Worm (Caenorhabditis elegans) whole organism, late embryonic: Measurements from ENCODE around the gene pals-21.

Experiments
- C08G9.2 ChIP-seq: sonication (generic microtip); optimal IDR thresholded peaks from 2 replicates; lab custom pipeline; 2016; ENCODE audit warnings: mild to moderate bottlenecking, missing genetic modification characterization, moderate library complexity, missing compliant biosample characterization
- F13H6.1 ChIP-seq: sonication (generic microtip); optimal IDR thresholded peaks from 2 replicates; lab custom pipeline; 2016; ENCODE audit warnings: missing genetic modification characterization, missing compliant biosample characterization
- K02D7.2 ChIP-seq: sonication (generic microtip); optimal IDR thresholded peaks from 2 replicates; lab custom pipeline; 2017; ENCODE audit warnings: mild to moderate bottlenecking, missing genetic modification characterization, missing compliant biosample characterization
- T23F11.4 ChIP-seq: fragments of 200-800 bp; sonication (Bioruptor generic); optimal IDR thresholded peaks from 2 replicates; lab custom pipeline; 2018; ENCODE audit warnings: mild to moderate bottlenecking, missing genetic modification characterization, missing compliant biosample characterization
- Y22D7AL.16 ChIP-seq: sonication (generic microtip); optimal IDR thresholded peaks from 2 replicates; lab custom pipeline; 2016; ENCODE audit warnings: missing genetic modification characterization, missing compliant biosample characterization
- ahr-1 ChIP-seq: sonication (generic microtip); optimal IDR thresholded peaks from 2 replicates; lab custom pipeline; 2016; ENCODE audit warnings: missing genetic modification characterization, missing compliant biosample characterization
- ama-1 ChIP-seq: fragments of 150-350 bp; optimal IDR thresholded peaks from 2 replicates; lab custom pipeline; 2014
- ceh-14 ChIP-seq: sonication (generic microtip); optimal IDR thresholded peaks from 2 replicates; lab custom pipeline; 2016; ENCODE audit warnings: missing genotype, missing genetic modification characterization, missing compliant biosample characterization
- ceh-19 ChIP-seq: fragments of 200-800 bp; sonication (Bioruptor generic); optimal IDR thresholded peaks from 2 replicates; lab custom pipeline; 2018; ENCODE audit warnings: mild to moderate bottlenecking, missing genetic modification characterization, missing compliant biosample characterization
- ceh-22 ChIP-seq: sonication (generic microtip); optimal IDR thresholded peaks from 2 replicates; lab custom pipeline; 2017; ENCODE audit warnings: missing biosample characterization, missing genetic modification characterization
- ceh-24 ChIP-seq: sonication (generic microtip); optimal IDR thresholded peaks from 2 replicates; lab custom pipeline; 2016; ENCODE audit warnings: mild to moderate bottlenecking, missing genetic modification characterization, missing compliant biosample characterization
- ceh-30 ChIP-seq: fragments of 150-350 bp; optimal IDR thresholded peaks from 2 replicates; lab custom pipeline; 2014; ENCODE audit warnings: missing biosample characterization, missing genetic modification characterization
- ceh-34 ChIP-seq: sonication (generic microtip); optimal IDR thresholded peaks from 2 replicates; lab custom pipeline; 2016; ENCODE audit warnings: mild to moderate bottlenecking, missing genetic modification characterization, missing compliant biosample characterization
- ceh-48 ChIP-seq: sonication (generic microtip); optimal IDR thresholded peaks from 2 replicates; lab custom pipeline; 2016; ENCODE audit warnings: missing genetic modification characterization, inconsistent platforms, missing compliant biosample characterization
- ceh-9 ChIP-seq: sonication (generic microtip); optimal IDR thresholded peaks from 2 replicates; lab custom pipeline; 2016; ENCODE audit warnings: mild to moderate bottlenecking, missing genetic modification characterization, inconsistent platforms, missing compliant biosample characterization
- che-1 ChIP-seq: sonication (generic microtip); optimal IDR thresholded peaks from 2 replicates; lab custom pipeline; 2016; ENCODE audit warnings: mild to moderate bottlenecking, missing genetic modification characterization, missing compliant biosample characterization
- elt-2 ChIP-seq: sonication (generic microtip); optimal IDR thresholded peaks from 2 replicates; lab custom pipeline; 2016; ENCODE audit warnings: missing genetic modification reagents, missing genetic modification characterization, missing compliant biosample characterization
- eyg-1 ChIP-seq: sonication (generic microtip); optimal IDR thresholded peaks from 2 replicates; lab custom pipeline; 2016; ENCODE audit warnings: missing genotype, missing genetic modification characterization, missing compliant biosample characterization
- fax-1 ChIP-seq: sonication (generic microtip); optimal IDR thresholded peaks from 2 replicates; lab custom pipeline; 2016; ENCODE audit warnings: missing genotype, missing genetic modification characterization, missing compliant biosample characterization
- fkh-10 ChIP-seq: fragments of 150-350 bp; optimal IDR thresholded peaks from 2 replicates; lab custom pipeline; 2014; ENCODE audit warnings: missing biosample characterization, missing genetic modification reagents, missing genetic modification characterization
- fkh-6 ChIP-seq: sonication (generic microtip); optimal IDR thresholded peaks from 2 replicates; lab custom pipeline; 2016; ENCODE audit warnings: missing genetic modification characterization, missing compliant biosample characterization
- gmeb-2 ChIP-seq: sonication (generic microtip); optimal IDR thresholded peaks from 2 replicates; lab custom pipeline; 2016; ENCODE audit warnings: missing genetic modification characterization, inconsistent platforms, missing compliant biosample characterization
- hlh-6 ChIP-seq: sonication (generic microtip); optimal IDR thresholded peaks from 2 replicates; lab custom pipeline; 2016; ENCODE audit warnings: missing genotype, missing genetic modification characterization, missing compliant biosample characterization
- madf-2 ChIP-seq: sonication (generic microtip); optimal IDR thresholded peaks from 2 replicates; lab custom pipeline; 2017; ENCODE audit warnings: missing genetic modification characterization, missing compliant biosample characterization
- mec-3 ChIP-seq: sonication (generic microtip); optimal IDR thresholded peaks from 2 replicates; lab custom pipeline; 2016; ENCODE audit warnings: borderline replicate concordance, missing genetic modification characterization, missing compliant biosample characterization
- nhr-232 ChIP-seq: sonication (generic microtip); optimal IDR thresholded peaks from 2 replicates; lab custom pipeline; 2016; ENCODE audit warnings: missing genetic modification characterization, missing compliant biosample characterization
- npax-4 ChIP-seq: sonication (generic microtip); optimal IDR thresholded peaks from 2 replicates; lab custom pipeline; 2016; ENCODE audit warnings: missing genetic modification characterization, missing compliant biosample characterization
- pag-3 ChIP-seq: sonication (generic microtip); optimal IDR thresholded peaks from 2 replicates; lab custom pipeline; 2016; ENCODE audit warnings: missing compliant biosample characterization, missing genetic modification characterization, borderline replicate concordance
- pat-9 ChIP-seq: fragments of 200-800 bp; sonication (Bioruptor generic); optimal IDR thresholded peaks from 2 replicates; lab custom pipeline; 2018; ENCODE audit warnings: mild to moderate bottlenecking, missing genetic modification characterization, moderate library complexity, missing compliant biosample characterization
- pax-1 ChIP-seq: fragments of 150-350 bp; optimal IDR thresholded peaks from 2 replicates; lab custom pipeline; 2014; ENCODE audit warnings: missing biosample characterization, missing genetic modification characterization
- pha-4 ChIP-seq: fragments of 150-350 bp; optimal IDR thresholded peaks from 2 replicates; lab custom pipeline; 2018; ENCODE audit warnings: missing biosample characterization, missing genetic modification reagents, missing genetic modification characterization
- sdc-2 ChIP-seq: sonication (generic microtip); optimal IDR thresholded peaks from 2 replicates; lab custom pipeline; 2016; ENCODE audit warnings: missing genotype, missing genetic modification characterization, missing compliant biosample characterization
- sox-2 ChIP-seq: fragments of 200-800 bp; sonication (Bioruptor generic); IDR thresholded peaks from 2 replicates; pipeline ENCODE4 v1.3.6; 2022; ENCODE audit warnings: missing genetic modification reagents, missing genetic modification characterization, missing compliant biosample characterization
- unc-3 ChIP-seq, 2 experiments: fragments of 200-800 bp in 1 of 2; sonication (Bioruptor generic) in 1 of 2; sonication (generic microtip) in 1 of 2; conservative IDR thresholded peaks in 1 of 2; optimal IDR thresholded peaks in 1 of 2; 2 replicates each; pipeline versions ENCODE4 v1.3.6 to Lab custom; 2016 to 2022; ENCODE audit warnings: missing compliant biosample characterization in 2 of 2, missing genetic modification characterization in 2 of 2, missing genetic modification reagents in 1 of 2
- unc-42 ChIP-seq: sonication (generic microtip); optimal IDR thresholded peaks from 2 replicates; lab custom pipeline; 2016; ENCODE audit warnings: missing genotype, missing genetic modification characterization, missing compliant biosample characterization
- zip-5 ChIP-seq: sonication (generic microtip); optimal IDR thresholded peaks from 2 replicates; lab custom pipeline; 2016; ENCODE audit warnings: missing genetic modification characterization, missing compliant biosample characterization

pals-21 gene

DNA sequence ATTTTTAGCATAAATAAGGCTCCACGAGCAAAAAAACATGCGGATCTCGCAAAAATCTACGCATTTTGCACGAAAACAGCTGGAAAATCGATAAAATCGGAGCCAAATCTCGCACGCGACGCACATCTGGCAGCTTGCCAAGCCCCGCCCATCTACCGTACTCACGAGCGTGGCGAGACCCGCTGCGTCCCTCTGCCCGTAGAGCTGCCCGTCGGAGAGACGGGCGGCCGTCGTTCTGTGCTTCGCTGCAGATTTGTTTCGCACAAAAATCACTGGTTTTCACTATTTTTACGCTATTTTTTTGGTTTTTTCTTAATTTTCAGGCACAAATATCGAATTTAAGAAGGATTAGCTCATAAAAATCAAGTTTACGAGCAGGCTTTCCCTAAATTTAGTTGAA, 38.3 kb upstream of the pals-21 start (continued):
- TF ChIP-seq fkh-6 (tag; lab: Kevin White, UChicago) (no peak), ceh-48 (tag; lab: Kevin White, UChicago) (peak; percentile 64), npax-4 (tag; lab: Kevin White, UChicago) (no peak), madf-2 (tag; lab: Kevin White, UChicago) (no peak), ceh-34 (tag; lab: Kevin White, UChicago) (no peak), K02D7.2 (tag; lab: Kevin White, UChicago) (no peak), pax-1 (tag; lab: Kevin White, UChicago) (no peak)

DNA sequence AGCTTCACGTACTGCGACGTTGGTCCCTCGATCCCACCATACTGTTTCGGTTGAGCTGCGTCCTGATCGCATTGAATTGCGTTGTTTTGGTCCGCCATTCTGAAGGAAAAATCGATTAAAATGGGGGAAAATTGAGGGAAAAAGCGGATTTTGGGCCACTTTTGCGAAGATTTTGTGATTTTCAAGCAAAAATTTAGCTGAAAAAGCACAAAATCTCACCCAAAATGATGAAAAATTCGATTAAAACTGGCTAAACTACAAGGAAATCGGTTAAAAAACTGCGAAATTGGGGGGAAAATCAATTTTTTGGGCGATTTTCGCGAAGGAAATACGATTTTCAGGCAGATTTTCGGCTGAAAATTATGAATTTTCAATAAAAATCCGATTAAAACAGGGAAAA, 36.7 kb upstream of the pals-21 start, which contains the start of gene elc-1:
Gene elc-1 (minus strand): TSS at position 101 of the 400 bp plus-strand sequence.
- TF ChIP-seq che-1 (tag; lab: Kevin White, UChicago) (no peak), C08G9.2 (no peak), ahr-1 (tag; lab: Kevin White, UChicago) (no peak), T23F11.4 (GFP tag; lab: Kevin White, UChicago) (no peak), mec-3 (tag; lab: Kevin White, UChicago) (no peak), sox-2 (GFP tag; lab: Robert Waterston, UW) (no peak), pag-3 (tag; lab: Kevin White, UChicago) (no peak), elt-2 (tag; lab: Kevin White, UChicago) (no peak), gmeb-2 (tag; lab: Kevin White, UChicago) (no peak), eyg-1 (tag; lab: Kevin White, UChicago) (no peak), npax-4 (tag; lab: Kevin White, UChicago) (no peak), sdc-2 (tag; lab: Kevin White, UChicago) (no peak), ceh-22 (tag; lab: Kevin White, UChicago) (no peak), pat-9 (tag; lab: Kevin White, UChicago) (no peak), ceh-14 (tag; lab: Kevin White, UChicago) (no peak), unc-42 (tag; lab: Kevin White, UChicago) (no peak)
- TF ChIP-seq, all 69 proteins: peak for 0

DNA sequence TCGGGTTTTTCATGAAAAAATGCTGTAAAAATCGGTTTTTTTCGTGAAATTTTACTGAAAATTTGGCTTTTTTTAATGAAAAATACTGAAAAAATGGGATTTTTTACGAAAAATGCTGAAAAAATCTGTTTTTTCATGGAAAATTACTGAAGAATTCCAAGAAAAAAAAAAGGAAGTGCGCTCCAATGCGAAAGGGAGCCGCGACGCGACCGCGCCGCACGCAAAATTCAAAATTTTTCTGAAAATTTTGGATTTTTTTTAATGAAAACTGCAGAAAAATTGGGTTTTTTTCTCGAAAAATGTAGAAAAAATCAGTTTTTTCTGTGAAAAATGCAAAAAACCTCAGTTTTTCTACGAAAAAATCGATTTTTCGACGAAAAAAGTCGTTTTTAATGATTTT, 36.1 kb upstream of the pals-21 start:
- TF ChIP-seq hlh-6 (tag; lab: Kevin White, UChicago) = no peak
- no peak for TF ChIP-seq pag-3 (tag; lab: Kevin White, UChicago)
- TF ChIP-seq ceh-14 (tag; lab: Kevin White, UChicago) = no peak
- no peak for TF ChIP-seq fax-1 (tag; lab: Kevin White, UChicago)
- TF ChIP-seq sox-2 (GFP tag; lab: Robert Waterston, UW) = no peak
- no peak for TF ChIP-seq Y22D7AL.16
- TF ChIP-seq ceh-34 (tag; lab: Kevin White, UChicago) = no peak
- TF ChIP-seq eyg-1 (tag; lab: Kevin White, UChicago) = no peak
- no peak for TF ChIP-seq pha-4 (tag; lab: Kevin White, UChicago)
- TF ChIP-seq F13H6.1 = no peak
- no peak for TF ChIP-seq sdc-2 (tag; lab: Kevin White, UChicago)
- TF ChIP-seq nhr-232 (tag; lab: Kevin White, UChicago) = no peak
- TF ChIP-seq C08G9.2 = no peak
- no peak for TF ChIP-seq ceh-9 (tag; lab: Kevin White, UChicago)
- TF ChIP-seq T23F11.4 (GFP tag; lab: Kevin White, UChicago) = no peak

DNA sequence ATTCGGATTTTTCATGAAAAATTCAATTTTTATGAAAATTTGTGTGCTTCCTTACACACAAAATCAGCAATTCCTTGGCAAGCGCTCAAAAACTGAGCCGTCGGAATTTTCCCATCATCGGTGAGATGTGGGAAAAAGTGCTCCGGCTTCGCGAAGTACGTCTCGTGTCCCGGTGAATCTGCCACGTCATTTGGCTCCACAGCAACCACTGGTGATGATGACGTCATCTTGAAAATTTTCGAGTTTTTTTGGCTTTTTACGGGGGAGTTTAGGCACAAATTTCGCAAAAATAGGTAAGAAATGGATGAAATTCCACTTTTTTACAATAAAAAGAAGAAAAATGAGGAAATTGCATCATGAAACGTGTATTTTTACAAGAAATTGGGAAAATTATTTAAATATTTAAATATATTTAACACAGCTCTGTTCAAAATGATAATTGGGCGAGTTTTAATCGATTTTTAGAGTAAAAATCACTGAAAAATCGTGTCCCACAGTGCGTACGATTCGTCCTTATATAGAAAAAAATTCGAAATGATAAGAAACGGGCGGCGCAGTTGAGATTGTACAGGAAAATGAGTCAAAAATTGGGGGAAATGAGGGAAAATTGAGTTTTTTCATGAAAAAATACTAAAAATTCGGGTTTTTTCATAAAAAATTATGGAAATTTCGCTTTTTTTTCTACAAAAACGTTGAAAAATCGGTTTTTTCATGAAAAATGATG, 33.6 kb upstream of the pals-21 start, which contains the start of gene Y82E9BR.14:
Gene Y82E9BR.14 (minus strand): TSS at position 227 of the 724 bp plus-strand sequence.
- TF ChIP-seq unc-3 (GFP tag; conservative IDR thresholded peaks at IDR 0.05; lab: Robert Waterston, UW) (no peak), unc-3 (tag; optimal IDR thresholded peaks at IDR 0.05; lab: Kevin White, UChicago) (no peak), ceh-30 (tag; lab: Kevin White, UChicago) (no peak), ceh-19 (GFP tag; lab: Kevin White, UChicago) (no peak), ceh-24 (no peak), fax-1 (tag; lab: Kevin White, UChicago) (no peak), madf-2 (tag; lab: Kevin White, UChicago) (no peak), elt-2 (tag; lab: Kevin White, UChicago) (no peak), che-1 (tag; lab: Kevin White, UChicago) (no peak), zip-5 (tag; lab: Kevin White, UChicago) (no peak), T23F11.4 (GFP tag; lab: Kevin White, UChicago) (no peak), pax-1 (tag; lab: Kevin White, UChicago) (no peak), ceh-34 (tag; lab: Kevin White, UChicago) (no peak), ama-1 (lab: Kevin White, UChicago) (no peak), fkh-10 (no peak), npax-4 (tag; lab: Kevin White, UChicago) (no peak)
